Worm (Caenorhabditis elegans): ENCODE measurements around the gene srxa-7.
"Not testable (repeated sequence)": the region's sequence is repeated elsewhere in the genome, so short reads cannot be mapped to it uniquely, and the experiment has no call there.

DNA sequence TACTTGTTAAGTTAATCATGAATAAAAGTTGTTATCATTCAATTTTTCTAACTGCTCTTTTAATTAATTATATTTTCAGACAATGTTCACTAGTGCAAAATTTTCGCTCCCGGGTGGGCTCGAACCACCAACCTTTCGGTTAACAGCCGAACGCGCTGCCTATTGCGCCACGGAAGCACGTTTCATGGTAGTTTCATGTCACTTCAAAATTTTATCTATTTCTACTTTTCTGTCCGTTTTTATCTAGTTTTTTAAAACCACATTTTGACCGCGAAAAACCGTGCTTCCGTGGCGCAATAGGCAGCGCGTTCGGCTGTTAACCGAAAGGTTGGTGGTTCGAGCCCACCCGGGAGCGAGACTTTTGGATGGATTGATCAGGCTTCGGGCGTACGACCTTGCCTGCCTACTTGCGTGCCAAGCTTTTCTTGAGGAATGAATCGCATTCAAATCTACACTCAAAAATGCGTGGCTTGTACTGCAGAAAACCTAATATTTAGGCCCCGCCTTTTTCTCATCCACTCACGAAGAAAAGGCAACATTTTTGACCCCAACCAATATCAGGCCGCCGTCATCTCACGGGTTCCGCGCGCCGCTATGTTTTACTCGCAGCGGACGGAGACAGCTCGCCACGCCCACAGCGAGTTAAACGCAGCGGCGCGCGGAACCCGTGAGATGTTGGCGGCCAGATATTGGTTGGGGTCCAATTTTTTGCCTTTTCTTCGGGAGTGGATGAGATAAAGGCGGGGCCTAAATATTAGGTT, 34.3 kb downstream of the srxa-7 start:
- peak; percentile 14 for TF ChIP-seq hlh-30 (tag; optimal IDR thresholded peaks at IDR 0.05; ENCODE audit: insufficient read depth)
- not testable (repeated sequence) for TF ChIP-seq ceh-20 (GFP tag; IDR thresholded peaks at IDR 0.05); unc-62 (GFP tag; optimal IDR thresholded peaks at IDR 0.05 in 1 of 2); unc-62 (tag; optimal IDR thresholded peaks at IDR 0.05); skn-1 (tag; optimal IDR thresholded peaks at IDR 0.05); mxl-3 (GFP tag; optimal IDR thresholded peaks at IDR 0.05); lsy-2 (tag; optimal IDR thresholded peaks at IDR 0.05); spr-1 (tag; optimal IDR thresholded peaks at IDR 0.05); madf-9 (GFP tag; conservative IDR thresholded peaks at IDR 0.05); mes-2 (tag; optimal IDR thresholded peaks at IDR 0.05; ENCODE audit: poor library complexity, severe bottlenecking); nhr-77 (tag; optimal IDR thresholded peaks at IDR 0.05); snpc-1.2 (GFP tag; IDR thresholded peaks at IDR 0.05); nhr-11 (tag; optimal IDR thresholded peaks at IDR 0.05)
- TF ChIP-seq lim-7 (GFP tag; IDR thresholded peaks at IDR 0.05): peak; percentile 26; the same call in 1 of the 2 replicates
- TF ChIP-seq dve-1 (tag; optimal IDR thresholded peaks at IDR 0.05; ENCODE audit: insufficient read depth): peak; percentile 27
